Worm (Caenorhabditis elegans) whole organism, L4 larva: Measurements from ENCODE around the gene flp-19.

Experiments
- F26F4.8 ChIP-seq: fragments of 200-800 bp; sonication (Bioruptor generic); conservative IDR thresholded peaks from 2 replicates; pipeline ENCODE4 v1.3.6; 2022; ENCODE audit warnings: missing genetic modification characterization, missing compliant biosample characterization
- F44E2.7 ChIP-seq: fragments of 200-800 bp; sonication (Bioruptor generic); IDR thresholded peaks from 2 replicates; pipeline ENCODE4 v2.1.2; 2022; ENCODE audit warnings: missing genetic modification characterization, missing compliant biosample characterization
- F49E8.2 ChIP-seq: sonication (generic microtip); optimal IDR thresholded peaks from 2 replicates; lab custom pipeline; 2016; ENCODE audit warnings: missing compliant biosample characterization, mild to moderate bottlenecking, missing genetic modification characterization, borderline replicate concordance
- R02D3.7 ChIP-seq: fragments of 150-350 bp; sonication (generic microtip); optimal IDR thresholded peaks from 3 replicates; lab custom pipeline; 2014; ENCODE audit warnings: missing biosample characterization, missing genetic modification characterization
- ZK337.2 ChIP-seq: fragments of 200-800 bp; sonication (Bioruptor generic); IDR thresholded peaks from 2 replicates; pipeline ENCODE4 v1.3.6; 2022; ENCODE audit warnings: missing genetic modification reagents, missing genetic modification characterization, missing compliant biosample characterization
- ZK546.5 ChIP-seq, 2 experiments: sonication (generic microtip); optimal IDR thresholded peaks; 2 replicates each; lab custom pipeline; 2017; ENCODE audit warnings: missing biosample characterization in 2 of 2, missing genetic modification characterization in 2 of 2
- aly-2 ChIP-seq: sonication (generic microtip); optimal IDR thresholded peaks from 2 replicates; lab custom pipeline; 2018; ENCODE audit warnings: missing biosample characterization, missing genetic modification characterization
- attf-4 ChIP-seq: sonication (generic microtip); optimal IDR thresholded peaks from 3 replicates; lab custom pipeline; 2017; ENCODE audit warnings: missing biosample characterization, missing genetic modification characterization
- ceh-20 ChIP-seq: fragments of 200-800 bp; sonication (Bioruptor generic); IDR thresholded peaks from 2 replicates; pipeline ENCODE4 v1.3.6; 2022; ENCODE audit warnings: missing genetic modification reagents, missing genetic modification characterization, missing compliant biosample characterization
- ceh-28 ChIP-seq: fragments of 150-350 bp; optimal IDR thresholded peaks from 2 replicates; lab custom pipeline; 2014; ENCODE audit warnings: missing biosample characterization, missing genetic modification reagents, missing genetic modification characterization
- ceh-62 ChIP-seq: sonication (generic microtip); optimal IDR thresholded peaks from 2 replicates; lab custom pipeline; 2017; ENCODE audit warnings: missing biosample characterization, missing genetic modification characterization
- ceh-82 ChIP-seq: sonication (generic microtip); optimal IDR thresholded peaks from 2 replicates; lab custom pipeline; 2017; ENCODE audit warnings: missing biosample characterization, missing genetic modification characterization
- cey-2 ChIP-seq: sonication (generic microtip); optimal IDR thresholded peaks from 3 replicates; lab custom pipeline; 2017; ENCODE audit warnings: missing genetic modification characterization, mild to moderate bottlenecking, missing compliant biosample characterization, antibody characterized with exemption, borderline replicate concordance; ENCODE audit not compliant: insufficient read depth
- dmd-8 ChIP-seq: fragments of 200-800 bp; sonication (Bioruptor generic); IDR thresholded peaks from 2 replicates; pipeline ENCODE4 v1.3.6; 2022; ENCODE audit warnings: missing genetic modification characterization, missing compliant biosample characterization
- egl-27 ChIP-seq: sonication (generic microtip); optimal IDR thresholded peaks from 3 replicates; lab custom pipeline; 2017; ENCODE audit warnings: missing biosample characterization, missing genetic modification reagents, missing genetic modification characterization
- egl-43 ChIP-seq: fragments of 200-800 bp; sonication (Bioruptor generic); IDR thresholded peaks from 2 replicates; pipeline ENCODE4 v1.3.6; 2022; ENCODE audit warnings: missing genetic modification reagents, missing genetic modification characterization, missing compliant biosample characterization
- fos-1 ChIP-seq: fragments of 150-350 bp; optimal IDR thresholded peaks from 2 replicates; lab custom pipeline; 2014; ENCODE audit warnings: missing biosample characterization, missing genetic modification characterization
- gei-8 ChIP-seq: fragments of 200-800 bp; sonication (Bioruptor generic); optimal IDR thresholded peaks from 2 replicates; lab custom pipeline; 2018; ENCODE audit warnings: mild to moderate bottlenecking, missing genetic modification characterization, missing compliant biosample characterization
- hlh-30 ChIP-seq: sonication (generic microtip); optimal IDR thresholded peaks from 2 replicates; lab custom pipeline; 2017; ENCODE audit warnings: antibody characterized with exemption, mild to moderate bottlenecking, missing genetic modification characterization, missing compliant biosample characterization; ENCODE audit not compliant: insufficient read depth
- jun-1 ChIP-seq: fragments of 150-350 bp; optimal IDR thresholded peaks from 2 replicates; lab custom pipeline; 2014; ENCODE audit warnings: missing biosample characterization, missing genetic modification reagents, missing genetic modification characterization
- lim-7 ChIP-seq: fragments of 200-800 bp; sonication (Bioruptor generic); IDR thresholded peaks from 2 replicates; pipeline ENCODE4 v1.3.6; 2022; ENCODE audit warnings: missing genetic modification characterization, missing compliant biosample characterization
- lin-15B ChIP-seq: fragments of 150-350 bp; sonication (generic microtip); optimal IDR thresholded peaks from 3 replicates; lab custom pipeline; 2014; ENCODE audit warnings: missing biosample characterization, missing genetic modification characterization
- lin-38 ChIP-seq: fragments of 200-800 bp; sonication (Bioruptor generic); IDR thresholded peaks from 2 replicates; pipeline ENCODE4 v1.3.6; 2022; ENCODE audit warnings: missing genetic modification reagents, missing genetic modification characterization, missing compliant biosample characterization
- lin-39 ChIP-seq: fragments of 150-350 bp; optimal IDR thresholded peaks from 2 replicates; lab custom pipeline; 2014; ENCODE audit warnings: missing biosample characterization, missing genetic modification reagents, missing genetic modification characterization
- lir-3 ChIP-seq: sonication (generic microtip); optimal IDR thresholded peaks from 2 replicates; lab custom pipeline; 2016; ENCODE audit warnings: mild to moderate bottlenecking, missing genetic modification characterization, missing compliant biosample characterization
- lsy-2 ChIP-seq, 2 experiments: fragments of 150-350 bp in 1 of 2; sonication (generic microtip) in 1 of 2; optimal IDR thresholded peaks; 2 replicates each; lab custom pipeline; 2014 to 2017; ENCODE audit warnings: missing biosample characterization in 2 of 2, missing genetic modification characterization in 2 of 2
- mdl-1 ChIP-seq, 2 experiments: fragments of 150-350 bp in 1 of 2; sonication (generic microtip) in 1 of 2; optimal IDR thresholded peaks; 2 replicates each; lab custom pipeline; 2014 to 2017; ENCODE audit warnings: missing biosample characterization in 2 of 2, missing genetic modification characterization in 2 of 2
- mxl-2 ChIP-seq: fragments of 200-800 bp; sonication (Bioruptor generic); conservative IDR thresholded peaks from 2 replicates; pipeline ENCODE4 v1.3.6; 2022; ENCODE audit warnings: missing genetic modification reagents, missing genetic modification characterization, missing compliant biosample characterization
- mxl-3 ChIP-seq: fragments of 200-800 bp; sonication (Bioruptor generic); optimal IDR thresholded peaks from 2 replicates; lab custom pipeline; 2018; ENCODE audit warnings: mild to moderate bottlenecking, missing genetic modification characterization, missing compliant biosample characterization
- nhr-102 ChIP-seq: sonication (generic microtip); optimal IDR thresholded peaks from 2 replicates; lab custom pipeline; 2016; ENCODE audit warnings: mild to moderate bottlenecking, missing genetic modification characterization, moderate library complexity, missing compliant biosample characterization
- nhr-11 ChIP-seq: fragments of 150-350 bp; optimal IDR thresholded peaks from 2 replicates; lab custom pipeline; 2014; ENCODE audit warnings: missing biosample characterization, missing genetic modification characterization
- nhr-111 ChIP-seq: fragments of 200-800 bp; sonication (Bioruptor generic); optimal IDR thresholded peaks from 2 replicates; lab custom pipeline; 2018; ENCODE audit warnings: mild to moderate bottlenecking, missing genetic modification characterization, missing compliant biosample characterization
- skn-1 ChIP-seq: fragments of 150-350 bp; optimal IDR thresholded peaks from 2 replicates; lab custom pipeline; 2014; ENCODE audit warnings: missing biosample characterization, missing genetic modification characterization
- snpc-4 ChIP-seq: fragments of 150-350 bp; optimal IDR thresholded peaks from 2 replicates; lab custom pipeline; 2014; ENCODE audit warnings: missing biosample characterization, missing genetic modification characterization
- spr-1 ChIP-seq: sonication (generic microtip); optimal IDR thresholded peaks from 2 replicates; lab custom pipeline; 2016; ENCODE audit warnings: mild to moderate bottlenecking, missing genetic modification characterization, missing compliant biosample characterization
- tag-97 ChIP-seq: fragments of 200-800 bp; sonication (Bioruptor generic); IDR thresholded peaks from 2 replicates; pipeline ENCODE4 v1.3.6; 2022; ENCODE audit warnings: missing genetic modification characterization, missing compliant biosample characterization
- tra-1 ChIP-seq: fragments of 200-800 bp; sonication (Bioruptor generic); IDR thresholded peaks from 2 replicates; pipeline ENCODE4 v1.3.6; 2022; ENCODE audit warnings: missing genetic modification reagents, missing genetic modification characterization, missing compliant biosample characterization
- unc-62 ChIP-seq, 3 experiments: fragments of 150-350 bp in 1 of 3; sonication (generic microtip); optimal IDR thresholded peaks in 2 of 3; peaks in 1 of 3; 1 replicate in 1 of 3; 2 replicates in 2 of 3; lab custom pipeline; 2014 to 2017; ENCODE audit warnings: missing biosample characterization in 3 of 3, missing genetic modification characterization in 3 of 3, missing genetic modification reagents in 3 of 3, missing genotype in 1 of 3
- vab-7 ChIP-seq: fragments of 200-800 bp; sonication (Bioruptor generic); IDR thresholded peaks from 2 replicates; pipeline ENCODE4 v1.3.6; 2022; ENCODE audit warnings: missing genetic modification reagents, missing genetic modification characterization, missing compliant biosample characterization
- zfp-2 ChIP-seq: sonication (generic microtip); optimal IDR thresholded peaks from 2 replicates; lab custom pipeline; 2016; ENCODE audit warnings: mild to moderate bottlenecking, missing genetic modification characterization, missing compliant biosample characterization
- zip-2 ChIP-seq: fragments of 150-350 bp; optimal IDR thresholded peaks from 2 replicates; lab custom pipeline; 2014; ENCODE audit warnings: missing biosample characterization, missing genetic modification characterization
- ztf-11 ChIP-seq: fragments of 150-350 bp; optimal IDR thresholded peaks from 2 replicates; lab custom pipeline; 2014; ENCODE audit warnings: missing biosample characterization, missing genetic modification characterization

flp-19 gene

DNA sequence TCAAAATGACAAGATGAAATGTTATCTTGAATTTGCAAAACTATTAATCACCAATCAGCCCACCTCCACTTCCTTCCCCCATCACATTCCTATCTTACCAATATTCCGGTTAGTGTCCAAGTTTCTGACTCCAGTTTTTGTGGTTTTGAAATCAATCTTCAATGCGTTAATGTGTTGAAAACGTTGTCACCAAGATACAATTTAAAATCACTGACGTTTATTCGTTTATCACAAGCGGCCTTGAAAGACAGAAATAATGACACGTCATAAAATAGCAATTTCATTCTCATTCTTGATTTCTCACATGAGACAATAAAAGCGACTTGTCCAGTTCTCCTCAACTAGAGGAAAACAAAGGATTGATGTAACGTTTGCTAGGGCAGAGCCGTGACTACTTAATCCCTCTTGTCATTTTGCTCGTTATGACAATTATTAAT lies 4.7 kb upstream of the flp-19 start (continued):
- TF ChIP-seq mxl-3 (GFP tag; lab: Kevin White, UChicago) (peak; percentile 0), mdl-1 (tag; optimal IDR thresholded peaks at IDR 0.05; lab: Kevin White, UChicago) (no peak), R02D3.7 (no peak), nhr-111 (GFP tag; lab: Kevin White, UChicago) (no peak), lsy-2 (tag; optimal IDR thresholded peaks at IDR 0.05; lab: Kevin White, UChicago) (no peak), lim-7 (GFP tag; lab: Robert Waterston, UW) (no peak), lin-39 (no peak), fos-1 (no peak), ceh-62 (tag; lab: Kevin White, UChicago) (no peak), attf-4 (tag; lab: Kevin White, UChicago) (no peak), ceh-20 (GFP tag; lab: Robert Waterston, UW) (no peak), jun-1 (no peak), dmd-8 (GFP tag; lab: Robert Waterston, UW) (no peak), mxl-2 (GFP tag; lab: Robert Waterston, UW) (no peak), aly-2 (tag; lab: Kevin White, UChicago) (no peak), egl-43 (GFP tag; lab: Robert Waterston, UW) (no peak), snpc-4 (tag; lab: Kevin White, UChicago) (no peak), vab-7 (GFP tag; lab: Robert Waterston, UW) (no peak), lin-38 (GFP tag; lab: Robert Waterston, UW) (no peak), nhr-102 (tag; lab: Kevin White, UChicago) (no peak), hlh-30 (peak; percentile 33), F49E8.2 (no peak), ceh-82 (tag; lab: Kevin White, UChicago) (no peak), tra-1 (0 out of 2 replicates have a peak, but pooled peaks have one; percentile 36), skn-1 (no peak), lir-3 (tag; lab: Kevin White, UChicago) (no peak), ZK546.5 (tag; optimal IDR thresholded peaks at IDR 0.05; lab: Kevin White, UChicago) (no peak), gei-8 (GFP tag; lab: Kevin White, UChicago) (no peak), spr-1 (no peak), ceh-28 (tag; lab: Kevin White, UChicago) (no peak), F26F4.8 (GFP tag; lab: Robert Waterston, UW) (no peak), unc-62 (GFP tag; optimal IDR thresholded peaks at IDR 0.05 in 1 of 2; lab: Kevin White, UChicago) (peak in 1 of 2 experiments; percentile 99), unc-62 (tag; optimal IDR thresholded peaks at IDR 0.05; lab: Kevin White, UChicago) (no peak), lin-15B (tag; lab: Kevin White, UChicago) (no peak), zfp-2 (no peak), ZK337.2 (GFP tag; lab: Robert Waterston, UW) (no peak), ztf-11 (tag; lab: Kevin White, UChicago) (no peak), egl-27 (no peak), F44E2.7 (no peak), zip-2 (tag; lab: Kevin White, UChicago) (no peak), cey-2 (no peak), tag-97 (no peak)

DNA sequence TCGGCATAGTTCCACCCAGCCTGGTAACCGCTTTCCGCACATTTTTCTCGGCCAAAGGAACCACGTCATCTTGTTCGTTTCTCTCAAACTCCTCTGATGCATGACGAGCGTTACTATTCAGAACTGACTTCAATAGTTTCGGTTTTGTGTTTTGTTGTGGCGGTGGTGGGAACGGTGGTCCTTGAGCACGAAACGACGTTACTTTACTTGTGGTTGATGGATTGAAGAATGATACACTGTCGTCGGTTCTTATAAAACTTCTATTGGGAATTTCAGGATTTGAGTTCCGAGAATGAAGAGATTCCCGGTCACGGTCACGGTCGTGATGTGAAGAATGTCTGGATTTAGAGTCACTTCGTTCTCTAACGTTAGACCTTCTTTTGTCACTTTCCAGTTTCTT lies 5.4 kb downstream of the flp-19 start:
- peak in 1 of 2 experiments; percentile 92 for TF ChIP-seq unc-62 (GFP tag; optimal IDR thresholded peaks at IDR 0.05 in 1 of 2; lab: Kevin White, UChicago)
- no peak for TF ChIP-seq unc-62 (tag; optimal IDR thresholded peaks at IDR 0.05; lab: Kevin White, UChicago)
- no peak for TF ChIP-seq nhr-11 (tag; lab: Kevin White, UChicago)
- TF ChIP-seq, all 104 proteins: peak for 1
